Worm (Caenorhabditis elegans) whole organism, young adult: Measurements from ENCODE around the gene W04G3.12.

Source experiments
- B0261.1 ChIP-seq: sonication (generic microtip); optimal IDR thresholded peaks from 2 replicates; lab custom pipeline; 2016; ENCODE audit warnings: mild to moderate bottlenecking, missing genetic modification characterization, moderate library complexity, missing compliant biosample characterization
- F10E7.11 ChIP-seq: sonication (generic microtip); optimal IDR thresholded peaks from 2 replicates; lab custom pipeline; 2017; ENCODE audit warnings: mild to moderate bottlenecking, missing genetic modification characterization, moderate library complexity, missing compliant biosample characterization
- F52B5.7 ChIP-seq: sonication (generic microtip); optimal IDR thresholded peaks from 2 replicates; lab custom pipeline; 2016; ENCODE audit warnings: mild to moderate bottlenecking, missing genetic modification characterization, missing compliant biosample characterization
- F55B11.4 ChIP-seq: sonication (generic microtip); optimal IDR thresholded peaks from 2 replicates; lab custom pipeline; 2016; ENCODE audit warnings: missing compliant biosample characterization, missing genetic modification characterization, borderline replicate concordance; ENCODE audit not compliant: insufficient read depth
- F57A8.1 ChIP-seq: fragments of 200-800 bp; sonication (Bioruptor generic); optimal IDR thresholded peaks from 2 replicates; lab custom pipeline; 2018; ENCODE audit warnings: mild to moderate bottlenecking, missing genetic modification characterization, moderate library complexity, missing compliant biosample characterization
- F57C9.4 ChIP-seq: sonication (generic microtip); optimal IDR thresholded peaks from 2 replicates; lab custom pipeline; 2017; ENCODE audit warnings: mild to moderate bottlenecking, missing genetic modification characterization, missing compliant biosample characterization
- K12H6.12 ChIP-seq: fragments of 200-800 bp; sonication (Bioruptor generic); optimal IDR thresholded peaks from 2 replicates; lab custom pipeline; 2018; ENCODE audit warnings: mild to moderate bottlenecking, missing genetic modification characterization, missing compliant biosample characterization
- T26A5.8 ChIP-seq: sonication (generic microtip); optimal IDR thresholded peaks from 2 replicates; lab custom pipeline; 2016; ENCODE audit warnings: missing genetic modification characterization, missing compliant biosample characterization
- Y53G8AR.9 ChIP-seq: fragments of 200-800 bp; sonication (Bioruptor generic); conservative IDR thresholded peaks from 2 replicates; pipeline ENCODE4 v1.3.6; 2022; ENCODE audit warnings: missing genetic modification reagents, missing genetic modification characterization, missing compliant biosample characterization
- Y56A3A.18 ChIP-seq: fragments of 200-800 bp; sonication (Bioruptor generic); IDR thresholded peaks from 2 replicates; pipeline ENCODE4 v1.3.6; 2022; ENCODE audit warnings: missing genetic modification reagents, missing genetic modification characterization, missing compliant biosample characterization
- ZK185.1 ChIP-seq: sonication (generic microtip); optimal IDR thresholded peaks from 2 replicates; lab custom pipeline; 2016; ENCODE audit warnings: mild to moderate bottlenecking, missing genetic modification characterization, missing compliant biosample characterization; ENCODE audit not compliant: poor library complexity, severe bottlenecking
- akir-1 ChIP-seq: fragments of 200-800 bp; sonication (Bioruptor generic); optimal IDR thresholded peaks from 2 replicates; lab custom pipeline; 2018; ENCODE audit warnings: mild to moderate bottlenecking, missing genetic modification characterization, moderate library complexity, missing compliant biosample characterization
- ama-1 ChIP-seq, 3 experiments: fragments of 150-350 bp in 1 of 3; sonication (generic microtip) in 2 of 3; optimal IDR thresholded peaks; 2 replicates each; lab custom pipeline; 2014 to 2018; ENCODE audit warnings: missing biosample characterization in 2 of 3, missing genetic modification characterization in 2 of 3, missing genetic modification reagents in 2 of 3
- aptf-3 ChIP-seq: fragments of 200-800 bp; sonication (Bioruptor generic); IDR thresholded peaks from 2 replicates; pipeline ENCODE4 v1.3.6; 2022; ENCODE audit warnings: missing genetic modification characterization, missing compliant biosample characterization
- attf-3 ChIP-seq: fragments of 200-800 bp; sonication (Bioruptor generic); conservative IDR thresholded peaks from 2 replicates; pipeline ENCODE4 v1.3.6; 2022; ENCODE audit warnings: missing genetic modification reagents, missing genetic modification characterization, missing compliant biosample characterization
- bed-1 ChIP-seq: fragments of 200-800 bp; sonication (Bioruptor generic); IDR thresholded peaks from 2 replicates; pipeline ENCODE4 v1.3.6; 2022; ENCODE audit warnings: missing genetic modification reagents, missing genetic modification characterization, missing compliant biosample characterization
- ccch-3 ChIP-seq: fragments of 200-800 bp; sonication (Bioruptor generic); optimal IDR thresholded peaks from 2 replicates; lab custom pipeline; 2018; ENCODE audit warnings: mild to moderate bottlenecking, missing genetic modification characterization, missing compliant biosample characterization
- ceh-58 ChIP-seq: fragments of 200-800 bp; sonication (Bioruptor generic); IDR thresholded peaks from 2 replicates; pipeline ENCODE4 v1.3.6; 2022; ENCODE audit warnings: missing genetic modification characterization, missing compliant biosample characterization
- ceh-79 ChIP-seq: sonication (generic microtip); optimal IDR thresholded peaks from 2 replicates; lab custom pipeline; 2017; ENCODE audit warnings: mild to moderate bottlenecking, missing genetic modification characterization, missing compliant biosample characterization
- chd-7 ChIP-seq: sonication (generic microtip); optimal IDR thresholded peaks from 2 replicates; lab custom pipeline; 2016; ENCODE audit warnings: mild to moderate bottlenecking, missing genetic modification characterization, moderate library complexity, missing compliant biosample characterization
- dox-1 ChIP-seq: fragments of 200-800 bp; sonication (Bioruptor generic); IDR thresholded peaks from 2 replicates; pipeline ENCODE4 v1.3.6; 2022; ENCODE audit warnings: missing genetic modification reagents, missing genetic modification characterization, missing compliant biosample characterization
- dpff-1 ChIP-seq: sonication (generic microtip); optimal IDR thresholded peaks from 2 replicates; lab custom pipeline; 2017; ENCODE audit warnings: mild to moderate bottlenecking, missing genetic modification characterization, missing compliant biosample characterization
- efl-1 ChIP-seq: fragments of 150-350 bp; optimal IDR thresholded peaks from 2 replicates; lab custom pipeline; 2014; ENCODE audit warnings: missing biosample characterization, missing genetic modification reagents, missing genetic modification characterization
- egl-44 ChIP-seq: fragments of 200-800 bp; sonication (Bioruptor generic); IDR thresholded peaks from 2 replicates; pipeline ENCODE4 v1.3.6; 2022; ENCODE audit warnings: missing genetic modification reagents, missing genetic modification characterization, missing compliant biosample characterization
- ekl-4 ChIP-seq: fragments of 200-800 bp; sonication (Bioruptor generic); IDR thresholded peaks from 2 replicates; pipeline ENCODE4 v1.3.6; 2022; ENCODE audit warnings: missing genetic modification reagents, missing genetic modification characterization, missing compliant biosample characterization
- fkh-3 ChIP-seq: sonication (generic microtip); optimal IDR thresholded peaks from 2 replicates; lab custom pipeline; 2016; ENCODE audit warnings: mild to moderate bottlenecking, missing genetic modification characterization, missing compliant biosample characterization
- hmg-20 ChIP-seq: fragments of 200-800 bp; sonication (Bioruptor generic); IDR thresholded peaks from 2 replicates; pipeline ENCODE4 v1.3.6; 2022; ENCODE audit warnings: missing genetic modification reagents, missing genetic modification characterization, missing compliant biosample characterization
- hrde-1 ChIP-seq: sonication (generic microtip); optimal IDR thresholded peaks from 2 replicates; lab custom pipeline; 2016; ENCODE audit warnings: missing genetic modification characterization, mild to moderate bottlenecking, missing compliant biosample characterization, moderate library complexity, missing genotype, missing genetic modification reagents, borderline replicate concordance
- hsf-1 ChIP-seq: fragments of 200-800 bp; sonication (Bioruptor generic); IDR thresholded peaks from 2 replicates; pipeline ENCODE4 v1.3.6; 2022; ENCODE audit warnings: missing genetic modification reagents, missing genetic modification characterization, missing compliant biosample characterization
- let-526 ChIP-seq: fragments of 200-800 bp; sonication (Bioruptor generic); IDR thresholded peaks from 2 replicates; pipeline ENCODE4 v1.3.6; 2022; ENCODE audit warnings: missing genetic modification reagents, missing genetic modification characterization, missing compliant biosample characterization
- let-607 ChIP-seq, 2 experiments: fragments of 200-800 bp in 1 of 2; sonication (Bioruptor generic) in 1 of 2; sonication (generic microtip) in 1 of 2; optimal IDR thresholded peaks; 2 replicates each; lab custom pipeline; 2016 to 2018; ENCODE audit warnings: mild to moderate bottlenecking in 2 of 2, missing compliant biosample characterization in 2 of 2, missing genetic modification characterization in 2 of 2, moderate library complexity in 2 of 2, missing genotype in 1 of 2
- lin-35 ChIP-seq, 3 experiments: fragments of 150-350 bp in 2 of 3; sonication (generic microtip) in 1 of 3; optimal IDR thresholded peaks; 2 replicates each; lab custom pipeline; 2014 to 2018; ENCODE audit warnings: missing biosample characterization in 3 of 3, missing genetic modification characterization in 3 of 3, missing genetic modification reagents in 3 of 3
- lin-40 ChIP-seq: sonication (generic microtip); optimal IDR thresholded peaks from 2 replicates; lab custom pipeline; 2016; ENCODE audit warnings: missing genetic modification characterization, mild to moderate bottlenecking, missing compliant biosample characterization, missing genotype, missing genetic modification reagents
- lsl-1 ChIP-seq: fragments of 200-800 bp; sonication (Bioruptor generic); optimal IDR thresholded peaks from 2 replicates; lab custom pipeline; 2018; ENCODE audit warnings: mild to moderate bottlenecking, missing genetic modification characterization, moderate library complexity, missing compliant biosample characterization
- nhr-27 ChIP-seq: fragments of 200-800 bp; sonication (Bioruptor generic); optimal IDR thresholded peaks from 2 replicates; lab custom pipeline; 2018; ENCODE audit warnings: mild to moderate bottlenecking, missing genetic modification characterization, moderate library complexity, missing compliant biosample characterization
- nhr-80 ChIP-seq: sonication (generic microtip); optimal IDR thresholded peaks from 2 replicates; lab custom pipeline; 2016; ENCODE audit warnings: missing genetic modification characterization, missing compliant biosample characterization
- nhr-90 ChIP-seq: sonication (generic microtip); optimal IDR thresholded peaks from 2 replicates; lab custom pipeline; 2016; ENCODE audit warnings: missing genotype, mild to moderate bottlenecking, missing genetic modification characterization, missing compliant biosample characterization
- rpc-1 ChIP-seq, 2 experiments: fragments of 150-350 bp in 1 of 2; sonication (generic microtip) in 1 of 2; optimal IDR thresholded peaks; 2 replicates each; lab custom pipeline; 2014 to 2018; ENCODE audit warnings: missing biosample characterization in 1 of 2, missing genetic modification characterization in 1 of 2, missing genetic modification reagents in 1 of 2, missing genotype in 1 of 2
- sptf-2 ChIP-seq: fragments of 200-800 bp; sonication (Bioruptor generic); optimal IDR thresholded peaks from 2 replicates; lab custom pipeline; 2018; ENCODE audit warnings: mild to moderate bottlenecking, missing genetic modification characterization, missing compliant biosample characterization
- tbp1 ChIP-seq: fragments of 200-800 bp; sonication (Bioruptor generic); optimal IDR thresholded peaks from 2 replicates; lab custom pipeline; 2018; ENCODE audit warnings: mild to moderate bottlenecking, missing genetic modification characterization, missing compliant biosample characterization
- unc-130 ChIP-seq: sonication (generic microtip); optimal IDR thresholded peaks from 2 replicates; lab custom pipeline; 2016; ENCODE audit warnings: missing genetic modification reagents, missing genetic modification characterization, missing compliant biosample characterization
- zim-3 ChIP-seq: sonication (generic microtip); optimal IDR thresholded peaks from 2 replicates; lab custom pipeline; 2017; ENCODE audit warnings: mild to moderate bottlenecking, missing genetic modification characterization, moderate library complexity, missing compliant biosample characterization
- ztf-18 ChIP-seq: sonication (generic microtip); optimal IDR thresholded peaks from 2 replicates; lab custom pipeline; 2016; ENCODE audit warnings: missing genotype, mild to moderate bottlenecking, missing genetic modification characterization, missing compliant biosample characterization
- ztf-25 ChIP-seq: fragments of 200-800 bp; sonication (Bioruptor generic); IDR thresholded peaks from 2 replicates; pipeline ENCODE4 v1.3.6; 2022; ENCODE audit warnings: missing genetic modification reagents, missing genetic modification characterization, missing compliant biosample characterization
- ztf-26 ChIP-seq: sonication (generic microtip); optimal IDR thresholded peaks from 2 replicates; lab custom pipeline; 2017; ENCODE audit warnings: missing genetic modification characterization, missing compliant biosample characterization

The W04G3.12 gene

DNA sequence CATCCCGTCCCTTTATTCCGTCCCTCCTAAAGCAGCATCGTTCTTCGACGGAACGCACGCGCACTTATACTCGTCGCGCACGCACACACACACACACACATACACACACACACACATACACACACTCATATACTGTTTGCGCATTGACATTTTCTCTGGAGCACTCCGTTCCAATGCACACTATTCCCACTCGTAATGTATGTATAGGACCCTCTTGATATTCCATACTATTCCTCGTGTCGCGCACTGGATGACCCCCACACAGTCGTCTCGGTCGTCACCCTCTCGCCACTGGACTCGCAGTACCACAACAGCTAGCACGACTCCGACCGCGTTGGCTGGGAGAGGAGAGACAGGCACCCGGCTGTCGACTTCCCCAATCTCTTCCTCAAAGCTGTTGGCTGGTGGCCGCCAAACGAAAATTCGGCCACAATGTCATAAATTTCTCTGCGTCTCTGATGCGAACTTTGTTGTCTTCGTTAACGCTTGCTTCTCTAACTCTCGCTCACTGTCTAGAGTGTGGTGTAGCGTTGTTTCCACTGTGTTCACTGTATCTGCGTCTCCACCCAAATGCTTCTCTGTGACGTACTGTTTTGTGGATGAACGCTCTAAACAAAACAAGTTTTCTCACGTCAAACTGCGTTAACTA, 45.4 kb downstream of the W04G3.12 start (continued):
- TF ChIP-seq let-607 (tag; optimal IDR thresholded peaks at IDR 0.05; lab: Kevin White, UChicago) (peak; percentile 52 to 80), nhr-27 (tag; lab: Kevin White, UChicago) (peak; percentile 22), Y53G8AR.9 (no peak), dox-1 (GFP tag; lab: Robert Waterston, UW) (peak; percentile 90), lsl-1 (GFP tag; lab: Kevin White, UChicago) (no peak), unc-130 (GFP tag; lab: Kevin White, UChicago) (no peak), F57C9.4 (tag; lab: Kevin White, UChicago) (no peak), rpc-1 (optimal IDR thresholded peaks at IDR 0.05; lab: Kevin White, UChicago) (no peak), rpc-1 (tag; optimal IDR thresholded peaks at IDR 0.05; lab: Kevin White, UChicago) (no peak), F57A8.1 (GFP tag; lab: Kevin White, UChicago) (peak; percentile 9), B0261.1 (tag; lab: Kevin White, UChicago) (no peak), nhr-90 (tag; lab: Kevin White, UChicago) (no peak), hrde-1 (tag; lab: Kevin White, UChicago) (no peak), ztf-26 (tag; lab: Kevin White, UChicago) (peak; percentile 83), ama-1 (optimal IDR thresholded peaks at IDR 0.05; lab: Kevin White, UChicago) (no peak), ama-1 (GFP tag; optimal IDR thresholded peaks at IDR 0.05; lab: Kevin White, UChicago) (no peak), ceh-79 (tag; lab: Kevin White, UChicago) (no peak), tbp1 (GFP tag; lab: Kevin White, UChicago) (peak; percentile 34), dpff-1 (tag; lab: Kevin White, UChicago) (no peak), chd-7 (tag; lab: Kevin White, UChicago) (peak; percentile 43), attf-3 (GFP tag; lab: Robert Waterston, UW) (no peak; the same call in 1 of the 2 replicates), zim-3 (tag; lab: Kevin White, UChicago) (no peak), lin-35 (GFP tag; optimal IDR thresholded peaks at IDR 0.05; lab: Kevin White, UChicago) (peak in 1 of 3 experiments; percentile 64), ceh-58 (GFP tag; lab: Robert Waterston, UW) (no peak), F52B5.7 (tag; lab: Kevin White, UChicago) (peak; percentile 31), F10E7.11 (tag; lab: Kevin White, UChicago) (peak; percentile 37), K12H6.12 (peak; percentile 97), akir-1 (GFP tag; lab: Kevin White, UChicago) (peak; percentile 57), ztf-18 (tag; lab: Kevin White, UChicago) (peak; percentile 55), ztf-25 (0 out of 2 replicates have a peak, but pooled peaks have one; percentile 2), efl-1 (GFP tag; lab: Kevin White, UChicago) (no peak), ekl-4 (GFP tag; lab: Robert Waterston, UW) (peak; percentile 75), ZK185.1 (tag; lab: Kevin White, UChicago) (peak; percentile 72)

DNA sequence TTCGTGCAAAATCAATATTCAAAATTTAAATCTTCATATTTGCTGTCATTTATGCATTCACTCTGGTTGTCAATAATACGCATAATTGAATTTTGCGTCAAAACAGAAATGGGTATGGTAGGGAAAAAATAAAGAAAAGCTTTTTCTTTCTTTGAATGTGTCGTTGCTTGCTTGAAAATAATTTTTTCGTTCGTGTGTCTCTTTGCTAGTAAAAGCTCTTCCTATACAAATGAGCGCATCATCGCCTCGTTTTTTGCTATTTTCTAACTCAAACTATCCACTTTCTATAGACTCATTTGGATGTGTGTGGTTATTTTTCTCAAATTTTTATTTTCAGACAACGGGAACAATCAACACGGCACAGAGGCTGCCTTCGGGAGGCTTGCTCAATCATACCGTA, 48.0 kb downstream of the W04G3.12 start, which contains the start of gene ldb-1:
Gene ldb-1, plus strand, starts transcription at position 301 of the 400 bp plus-strand sequence.
- no peak for TF ChIP-seq egl-44 (GFP tag; lab: Robert Waterston, UW)
- no peak for TF ChIP-seq nhr-80
- no peak for TF ChIP-seq Y56A3A.18 (GFP tag; lab: Robert Waterston, UW)
- no peak for TF ChIP-seq akir-1 (GFP tag; lab: Kevin White, UChicago)
- no peak for TF ChIP-seq ztf-18 (tag; lab: Kevin White, UChicago)
- TF ChIP-seq sptf-2 (GFP tag; lab: Kevin White, UChicago) = no peak
- TF ChIP-seq K12H6.12 = no peak
- TF ChIP-seq let-526 (GFP tag; lab: Robert Waterston, UW) = no peak
- no peak for TF ChIP-seq efl-1 (GFP tag; lab: Kevin White, UChicago)
- TF ChIP-seq lin-40 (tag; lab: Kevin White, UChicago) = no peak
- TF ChIP-seq hsf-1 (GFP tag; lab: Robert Waterston, UW) = no peak
- no peak for TF ChIP-seq hmg-20 (GFP tag; lab: Robert Waterston, UW)
- TF ChIP-seq T26A5.8 = no peak
- no peak for TF ChIP-seq bed-1 (GFP tag; lab: Robert Waterston, UW)
- TF ChIP-seq fkh-3 (tag; lab: Kevin White, UChicago) = no peak
- TF ChIP-seq ccch-3 = no peak
- TF ChIP-seq F55B11.4 (tag; lab: Kevin White, UChicago) = no peak
- TF ChIP-seq attf-3 (GFP tag; lab: Robert Waterston, UW) = no peak
- no peak for TF ChIP-seq ceh-58 (GFP tag; lab: Robert Waterston, UW)
- TF ChIP-seq aptf-3 (GFP tag; lab: Robert Waterston, UW) = no peak
